Worm (Caenorhabditis elegans) whole organism, early embryonic: ENCODE measurements around the gene toe-1.

Experiments used
- F13C5.2 ChIP-seq: sonication (generic microtip); optimal IDR thresholded peaks from 2 replicates; lab custom pipeline; 2017; ENCODE audit warnings: mild to moderate bottlenecking, missing genetic modification characterization, inconsistent platforms, missing compliant biosample characterization
- ama-1 ChIP-seq: fragments of 150-350 bp; optimal IDR thresholded peaks from 2 replicates; lab custom pipeline; 2014
- ceh-13 ChIP-seq: fragments of 200-800 bp; sonication (Bioruptor generic); optimal IDR thresholded peaks from 2 replicates; lab custom pipeline; 2018; ENCODE audit warnings: mild to moderate bottlenecking, missing genetic modification characterization, missing compliant biosample characterization
- scrt-1 ChIP-seq: fragments of 200-800 bp; sonication (Bioruptor generic); IDR thresholded peaks from 2 replicates; pipeline ENCODE4 v1.3.6; 2022; ENCODE audit warnings: missing genetic modification characterization, missing compliant biosample characterization

ce11 chrII:4391072-4391471 is 33.9 kb upstream of the toe-1 start:
- TF ChIP-seq F13C5.2 (tag; lab: Kevin White, UChicago) (no peak), ama-1 (no peak), scrt-1 (no peak), ceh-13 (GFP tag; lab: Kevin White, UChicago) (no peak)
